Worm (Caenorhabditis elegans): ENCODE measurements around the gene ser-1.

The ser-1 gene

DNA sequence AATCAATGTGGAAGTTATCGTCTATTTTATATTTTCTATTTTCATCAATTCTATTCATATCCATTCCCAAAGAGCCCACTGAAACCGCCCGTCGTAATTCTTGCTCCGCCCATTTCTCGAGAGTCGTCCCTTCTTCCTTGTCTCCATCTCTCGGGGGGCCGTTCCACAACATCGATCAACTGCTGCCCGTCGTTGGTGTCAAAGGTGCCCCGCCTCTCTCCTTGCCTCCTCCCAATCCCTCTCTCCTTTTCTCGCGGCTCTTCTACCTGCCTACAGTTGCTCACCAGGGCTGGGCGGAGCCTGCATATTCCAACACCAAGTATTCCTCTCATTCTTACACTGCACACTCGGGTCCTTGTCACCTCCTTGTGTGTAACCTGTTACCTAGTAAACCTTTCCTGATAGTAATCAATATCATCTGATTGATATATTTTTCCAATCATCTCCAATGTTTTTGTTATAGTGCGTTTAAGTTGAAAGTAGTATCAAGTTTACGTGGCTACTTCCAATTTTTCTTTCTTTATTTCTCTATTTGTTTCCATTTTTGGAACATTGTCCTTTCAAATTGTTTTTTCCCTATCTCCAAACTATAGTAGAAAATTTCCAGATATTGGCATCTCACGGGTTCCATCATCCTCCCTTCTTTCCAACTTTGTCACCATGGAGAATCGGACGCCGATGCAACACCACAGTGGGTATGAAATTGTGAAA, 43.2 kb upstream of the ser-1 start, which contains the start of gene pat-9:
Gene pat-9 (plus strand): TSS at position 661 of the 711 bp plus-strand sequence.
- TF ChIP-seq ceh-13 (GFP tag; optimal IDR thresholded peaks at IDR 0.05) (no peak), aly-1 (tag; optimal IDR thresholded peaks at IDR 0.05) (no peak), tbx-11 (GFP tag; IDR thresholded peaks at IDR 0.05) (no peak), B0310.2 (tag; optimal IDR thresholded peaks at IDR 0.05) (no peak), scrt-1 (GFP tag; IDR thresholded peaks at IDR 0.05) (no peak), ets-7 (tag; optimal IDR thresholded peaks at IDR 0.05) (no peak), ceh-36 (tag; optimal IDR thresholded peaks at IDR 0.05) (no peak)

DNA sequence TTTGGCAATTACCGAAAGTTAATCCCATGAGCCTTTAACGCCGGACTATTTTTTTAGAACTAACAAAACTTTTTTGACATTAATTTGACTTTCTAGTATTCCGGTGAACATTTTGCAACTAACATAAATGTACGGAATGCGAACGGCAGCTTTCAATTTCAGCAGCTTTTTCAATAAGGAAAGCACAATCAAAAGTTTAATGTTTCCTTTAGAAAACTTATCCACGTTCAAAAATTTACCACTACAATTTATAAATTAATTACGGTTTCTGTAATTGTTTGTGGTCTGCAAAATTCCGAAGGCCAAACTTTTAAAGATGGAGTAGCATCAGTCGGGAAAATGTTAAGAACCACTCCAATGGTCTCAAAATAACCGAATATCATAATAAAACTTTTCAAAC, 39.2 kb upstream of the ser-1 start, which contains the start of gene osm-1:
Gene osm-1 (plus strand): TSS at position 301 of the 400 bp plus-strand sequence.
- no peak for TF ChIP-seq ama-1 (optimal IDR thresholded peaks at IDR 0.05)

DNA sequence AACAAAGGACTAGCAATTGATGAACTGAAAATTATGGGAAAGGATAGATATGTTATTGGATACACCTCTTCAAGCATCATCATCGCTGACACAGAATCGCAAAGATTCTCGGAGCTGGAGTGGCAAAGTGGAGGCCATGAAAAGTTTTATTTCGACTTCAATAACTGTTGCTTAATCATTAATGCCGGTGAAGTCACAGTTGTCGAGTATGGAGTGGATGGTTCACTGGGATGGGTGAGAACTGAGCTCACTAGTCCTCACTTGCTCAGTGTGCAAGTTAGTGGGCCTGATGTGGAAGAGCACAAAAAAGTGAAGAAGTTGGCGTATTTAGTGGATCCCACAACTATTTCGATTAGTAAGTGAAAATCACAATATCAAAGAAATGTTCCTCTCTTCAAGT, 35.7 kb upstream of the ser-1 start:
- TF ChIP-seq hnd-1 (tag; optimal IDR thresholded peaks at IDR 0.05) = no peak
- no peak for TF ChIP-seq hmbx-1 (tag; optimal IDR thresholded peaks at IDR 0.05)
- TF ChIP-seq scrt-1 (GFP tag; IDR thresholded peaks at IDR 0.05) = no peak
- TF ChIP-seq tra-4 (tag; optimal IDR thresholded peaks at IDR 0.05) = no peak
- no peak for TF ChIP-seq aly-1 (tag; optimal IDR thresholded peaks at IDR 0.05)
- no peak for TF ChIP-seq sea-1 (GFP tag; conservative IDR thresholded peaks at IDR 0.05)

DNA sequence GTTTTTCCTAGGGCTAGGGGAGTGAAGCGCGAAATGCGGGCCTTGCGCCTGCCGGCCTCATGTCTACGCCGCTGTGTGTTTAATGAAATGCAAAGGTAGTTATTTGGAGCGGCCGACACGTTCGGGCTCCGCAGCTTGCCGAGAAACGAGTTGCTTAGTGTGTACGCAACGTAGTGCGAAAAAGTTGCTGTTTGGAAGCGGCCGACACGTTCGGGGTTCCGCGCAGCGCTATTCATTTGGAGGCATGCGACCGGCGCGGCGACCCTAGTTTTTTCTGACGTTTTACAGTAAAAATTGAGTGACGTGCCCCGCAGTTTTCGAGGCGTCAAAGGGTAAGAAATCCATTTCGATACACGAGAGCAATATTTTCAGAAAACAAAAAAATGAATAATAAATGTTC, 33.9 kb upstream of the ser-1 start:
- TF ChIP-seq tbx-37 (GFP tag; conservative IDR thresholded peaks at IDR 0.05) (no peak), ets-7 (tag; optimal IDR thresholded peaks at IDR 0.05) (no peak), hmg-4 (GFP tag; optimal IDR thresholded peaks at IDR 0.05) (no peak), ceh-36 (tag; optimal IDR thresholded peaks at IDR 0.05) (no peak), ceh-13 (GFP tag; optimal IDR thresholded peaks at IDR 0.05) (no peak), tra-4 (tag; optimal IDR thresholded peaks at IDR 0.05) (no peak), aly-1 (tag; optimal IDR thresholded peaks at IDR 0.05) (no peak), flt-1 (GFP tag; IDR thresholded peaks at IDR 0.05) (no peak), sea-1 (GFP tag; conservative IDR thresholded peaks at IDR 0.05) (no peak)

DNA sequence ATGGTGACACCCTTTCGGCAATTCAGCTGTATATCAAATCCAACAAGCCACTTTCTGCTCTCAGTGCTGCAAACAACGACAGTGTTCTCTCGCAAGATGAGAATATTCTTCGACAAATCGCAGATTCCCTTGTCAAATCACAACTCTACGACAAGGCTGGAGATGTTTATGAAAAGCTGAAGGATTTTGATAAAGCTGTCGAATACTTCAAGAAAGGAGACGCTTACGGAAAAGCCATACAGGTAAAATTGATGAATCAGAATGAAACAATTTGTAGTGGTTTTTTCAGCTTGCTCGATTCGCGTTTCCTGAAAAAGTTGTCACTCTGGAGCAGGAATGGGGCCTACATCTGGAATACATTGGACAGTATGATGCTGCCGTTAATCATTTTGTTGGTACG, 33.4 kb upstream of the ser-1 start:
- no peak for TF ChIP-seq ama-1 (optimal IDR thresholded peaks at IDR 0.05)
- no peak for TF ChIP-seq tbx-11 (GFP tag; IDR thresholded peaks at IDR 0.05)
- no peak for TF ChIP-seq flt-1 (GFP tag; IDR thresholded peaks at IDR 0.05)
- TF ChIP-seq hmbx-1 (tag; optimal IDR thresholded peaks at IDR 0.05) = no peak
- no peak for TF ChIP-seq hmg-4 (GFP tag; optimal IDR thresholded peaks at IDR 0.05)
- no peak for TF ChIP-seq B0310.2 (tag; optimal IDR thresholded peaks at IDR 0.05)
- no peak for TF ChIP-seq tbx-37 (GFP tag; conservative IDR thresholded peaks at IDR 0.05)
- TF ChIP-seq sea-1 (GFP tag; conservative IDR thresholded peaks at IDR 0.05) = no peak
- TF ChIP-seq ceh-36 (tag; optimal IDR thresholded peaks at IDR 0.05) = no peak
- no peak for TF ChIP-seq ets-7 (tag; optimal IDR thresholded peaks at IDR 0.05)
- TF ChIP-seq hnd-1 (tag; optimal IDR thresholded peaks at IDR 0.05) = no peak
- no peak for TF ChIP-seq tra-4 (tag; optimal IDR thresholded peaks at IDR 0.05)
- TF ChIP-seq pes-1 (GFP tag; IDR thresholded peaks at IDR 0.05) = no peak
- TF ChIP-seq ceh-13 (GFP tag; optimal IDR thresholded peaks at IDR 0.05) = no peak
- TF ChIP-seq F13C5.2 (tag; optimal IDR thresholded peaks at IDR 0.05) = no peak
- TF ChIP-seq aly-1 (tag; optimal IDR thresholded peaks at IDR 0.05) = no peak
- no peak for TF ChIP-seq scrt-1 (GFP tag; IDR thresholded peaks at IDR 0.05)

DNA sequence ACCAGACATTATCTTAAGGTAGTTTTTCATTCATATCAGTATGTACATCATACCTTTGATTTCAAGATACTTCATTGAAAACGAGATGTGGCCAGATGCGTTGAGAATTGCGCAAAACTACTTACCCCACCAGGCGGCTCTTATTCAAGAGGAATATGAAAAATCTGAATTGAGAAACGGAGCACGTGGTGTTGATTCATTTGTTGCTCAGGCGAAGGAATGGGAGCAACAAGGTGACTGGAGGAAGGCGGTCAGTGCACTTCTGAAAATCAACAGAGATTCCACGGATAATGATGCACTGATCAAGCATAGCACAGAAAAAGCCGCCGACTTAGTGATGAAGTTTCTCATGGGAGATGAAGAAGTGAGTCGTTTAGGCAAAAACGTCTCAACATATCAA, 31.3 kb upstream of the ser-1 start:
- no peak for TF ChIP-seq tra-4 (tag; optimal IDR thresholded peaks at IDR 0.05)
- TF ChIP-seq hmbx-1 (tag; optimal IDR thresholded peaks at IDR 0.05) = no peak
- no peak for TF ChIP-seq ceh-13 (GFP tag; optimal IDR thresholded peaks at IDR 0.05)
- TF ChIP-seq hnd-1 (tag; optimal IDR thresholded peaks at IDR 0.05) = no peak
- no peak for TF ChIP-seq ceh-36 (tag; optimal IDR thresholded peaks at IDR 0.05)
- no peak for TF ChIP-seq aly-1 (tag; optimal IDR thresholded peaks at IDR 0.05)
- TF ChIP-seq B0310.2 (tag; optimal IDR thresholded peaks at IDR 0.05) = no peak
- no peak for TF ChIP-seq tbx-37 (GFP tag; conservative IDR thresholded peaks at IDR 0.05)
- no peak for TF ChIP-seq pes-1 (GFP tag; IDR thresholded peaks at IDR 0.05)
- no peak for TF ChIP-seq hmg-4 (GFP tag; optimal IDR thresholded peaks at IDR 0.05)
- TF ChIP-seq ets-7 (tag; optimal IDR thresholded peaks at IDR 0.05) = no peak
- TF ChIP-seq flt-1 (GFP tag; IDR thresholded peaks at IDR 0.05) = no peak

DNA sequence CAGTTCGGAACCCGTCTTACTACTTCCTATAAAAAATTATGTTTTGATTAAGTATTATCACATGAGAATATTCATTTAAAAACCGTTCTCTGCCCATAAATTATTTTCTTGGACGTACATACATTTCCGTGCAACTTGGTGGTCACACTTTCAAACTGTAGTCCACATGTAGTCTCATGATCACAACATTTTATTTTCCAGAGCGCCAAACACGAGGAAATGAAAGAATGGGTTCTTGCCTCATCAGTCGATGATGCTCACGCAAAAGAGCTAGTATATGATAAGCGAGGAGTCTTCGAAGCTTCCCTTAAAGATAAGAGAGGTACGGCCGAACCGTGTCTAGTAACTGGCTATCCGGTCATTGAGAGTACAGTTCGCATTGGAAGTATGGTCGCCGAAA, 29.0 kb upstream of the ser-1 start:
- TF ChIP-seq hmbx-1 (tag; optimal IDR thresholded peaks at IDR 0.05) = no peak
- no peak for TF ChIP-seq B0310.2 (tag; optimal IDR thresholded peaks at IDR 0.05)
- no peak for TF ChIP-seq F13C5.2 (tag; optimal IDR thresholded peaks at IDR 0.05)
- TF ChIP-seq tra-4 (tag; optimal IDR thresholded peaks at IDR 0.05) = no peak
- no peak for TF ChIP-seq tbx-37 (GFP tag; conservative IDR thresholded peaks at IDR 0.05)
- TF ChIP-seq ets-7 (tag; optimal IDR thresholded peaks at IDR 0.05) = no peak
- TF ChIP-seq hmg-4 (GFP tag; optimal IDR thresholded peaks at IDR 0.05) = no peak
- no peak for TF ChIP-seq ama-1 (optimal IDR thresholded peaks at IDR 0.05)
- TF ChIP-seq flt-1 (GFP tag; IDR thresholded peaks at IDR 0.05) = no peak

DNA sequence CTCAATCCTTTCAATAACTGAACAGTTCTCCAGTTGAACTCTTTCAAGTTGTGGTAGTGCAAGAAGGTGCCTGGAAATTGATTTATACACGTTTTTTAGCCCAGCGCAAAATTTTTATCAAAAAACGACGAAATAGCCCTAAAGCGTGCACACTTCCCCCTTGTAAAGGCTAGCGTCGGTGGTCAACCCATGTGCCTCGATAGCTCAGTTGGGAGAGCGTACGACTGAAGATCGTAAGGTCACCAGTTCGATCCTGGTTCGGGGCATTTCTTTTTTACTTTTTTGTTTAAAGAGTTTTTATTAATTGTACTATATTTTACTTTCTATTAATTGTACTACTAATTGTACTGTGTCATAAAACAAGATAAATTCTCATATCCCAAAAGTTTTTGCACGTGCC, 28.2 kb upstream of the ser-1 start:
- TF ChIP-seq ceh-36 (tag; optimal IDR thresholded peaks at IDR 0.05) (peak; percentile 24), sea-1 (GFP tag; conservative IDR thresholded peaks at IDR 0.05) (0 out of 2 replicates have a peak, but pooled peaks have one; percentile 65), hnd-1 (tag; optimal IDR thresholded peaks at IDR 0.05) (no peak), F13C5.2 (tag; optimal IDR thresholded peaks at IDR 0.05) (no peak), ets-7 (tag; optimal IDR thresholded peaks at IDR 0.05) (no peak), aly-1 (tag; optimal IDR thresholded peaks at IDR 0.05) (no peak), scrt-1 (GFP tag; IDR thresholded peaks at IDR 0.05) (peak; percentile 77), pes-1 (GFP tag; IDR thresholded peaks at IDR 0.05) (no peak; the same call in none of the 2 replicates), hmg-4 (GFP tag; optimal IDR thresholded peaks at IDR 0.05) (peak; percentile 26), tbx-37 (GFP tag; conservative IDR thresholded peaks at IDR 0.05) (peak; percentile 30; the same call in 1 of the 2 replicates), ceh-13 (GFP tag; optimal IDR thresholded peaks at IDR 0.05) (no peak), hmbx-1 (tag; optimal IDR thresholded peaks at IDR 0.05) (peak; percentile 5), ama-1 (optimal IDR thresholded peaks at IDR 0.05) (no peak), tbx-11 (GFP tag; IDR thresholded peaks at IDR 0.05) (0 out of 2 replicates have a peak, but pooled peaks have one; percentile 14), B0310.2 (tag; optimal IDR thresholded peaks at IDR 0.05) (no peak), flt-1 (GFP tag; IDR thresholded peaks at IDR 0.05) (peak; percentile 61), tra-4 (tag; optimal IDR thresholded peaks at IDR 0.05) (no peak)
